Worm (Caenorhabditis elegans) whole organism, midembryonic: Measurements from ENCODE around the gene srg-26.

ENCODE experiments used
- flt-1 ChIP-seq: fragments of 200-800 bp; sonication (Bioruptor generic); IDR thresholded peaks from 2 replicates; pipeline ENCODE4 v1.3.6; 2022; ENCODE audit warnings: missing genetic modification characterization, missing compliant biosample characterization
- klf-2 ChIP-seq: fragments of 200-800 bp; sonication (Bioruptor generic); conservative IDR thresholded peaks from 2 replicates; pipeline ENCODE4 v1.3.6; 2022; ENCODE audit warnings: missing genetic modification reagents, missing genetic modification characterization, missing compliant biosample characterization
- ref-1 ChIP-seq: fragments of 200-800 bp; sonication (Bioruptor generic); conservative IDR thresholded peaks from 2 replicates; pipeline ENCODE4 v1.3.6; 2022; ENCODE audit warnings: missing genetic modification reagents, missing genetic modification characterization, missing compliant biosample characterization
- ztf-23 ChIP-seq: fragments of 200-800 bp; sonication (Bioruptor generic); IDR thresholded peaks from 2 replicates; pipeline ENCODE4 v1.3.6; 2022; ENCODE audit warnings: missing genetic modification reagents, missing genetic modification characterization, missing compliant biosample characterization

- TF ChIP-seq ref-1 (no peak), klf-2 (GFP tag; lab: Robert Waterston, UW) (no peak), ztf-23 (no peak), flt-1 (GFP tag; lab: Robert Waterston, UW) (no peak)
Measured at ce11 chrV:5368792-5369191, 37.7 kb downstream of the srg-26 start, which contains the start of gene T09D3.9.
